Fruit fly (Drosophila melanogaster): ENCODE measurements around the gene PTPMT1.

Gene PTPMT1

DNA sequence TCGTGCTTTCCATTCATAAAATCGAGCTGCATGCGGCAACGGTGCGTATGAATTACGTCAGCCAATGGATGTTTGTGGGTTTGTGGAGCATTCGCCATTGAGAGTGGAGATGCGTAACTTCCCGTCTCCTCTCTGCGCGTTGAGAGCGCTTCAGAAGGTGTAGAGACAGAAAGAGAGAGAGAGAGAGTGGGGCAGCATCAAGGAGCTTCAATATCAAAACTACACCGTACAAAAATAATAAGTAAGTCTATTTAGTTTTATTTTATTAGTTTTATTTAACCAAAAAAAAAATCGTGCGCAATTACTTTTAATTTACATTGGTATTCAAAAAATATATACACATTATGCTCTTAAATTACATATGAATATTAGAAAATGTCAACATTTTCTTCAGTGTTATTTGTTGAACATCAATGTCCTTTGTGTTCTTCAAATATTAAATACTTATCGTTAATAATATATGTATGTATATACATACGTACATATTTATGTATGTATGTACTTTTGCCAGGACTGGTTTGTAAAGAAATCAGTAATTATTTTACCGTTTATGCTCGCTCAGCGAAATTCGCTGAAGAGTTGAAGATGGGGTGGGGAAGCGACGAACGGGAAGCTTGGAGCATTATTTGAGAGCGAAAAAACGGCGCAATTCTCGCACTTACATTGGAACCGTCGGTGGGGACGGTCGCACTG, 35.3 kb upstream of the PTPMT1 start, which contains the start of gene CG10365 (continued):
- TF ChIP-seq Vsx1 (GFP tag; optimal IDR thresholded peaks at IDR 0.05) (peak; percentile 43), rib (GFP tag; IDR thresholded peaks at IDR 0.05) (peak; percentile 12; the same call in 1 of the 2 replicates), Hey (tag; optimal IDR thresholded peaks at IDR 0.05) (no peak), CG16779 (GFP tag; IDR thresholded peaks at IDR 0.05) (no peak), caup (GFP tag; optimal IDR thresholded peaks at IDR 0.05; ENCODE audit: severe bottlenecking) (peak; percentile 73), Fer1 (GFP tag; optimal IDR thresholded peaks at IDR 0.05) (peak; percentile 89), CG9609 (GFP tag; optimal IDR thresholded peaks at IDR 0.05) (no peak), ham (GFP tag; IDR thresholded peaks at IDR 0.05) (no peak), CHES-1-like (GFP tag; optimal IDR thresholded peaks at IDR 0.05) (no peak), B-H1 (GFP tag; IDR thresholded peaks at IDR 0.05) (peak; percentile 77), Oaz (GFP tag; IDR thresholded peaks at IDR 0.05) (peak; percentile 67), CG42726 (GFP tag; IDR thresholded peaks at IDR 0.05; ENCODE audit: partially characterized antibody) (no peak), Dip2 (GFP tag; IDR thresholded peaks at IDR 0.05) (no peak), CG11085 (GFP tag; IDR thresholded peaks at IDR 0.05) (peak; percentile 76), CG12299 (tag; optimal IDR thresholded peaks at IDR 0.05) (peak; percentile 77), CG1602 (GFP tag; optimal IDR thresholded peaks at IDR 0.05) (peak; percentile 75), aop (GFP tag; IDR thresholded peaks at IDR 0.05) (no peak), CG6791 (GFP tag; IDR thresholded peaks at IDR 0.05; ENCODE audit: partially characterized antibody) (no peak), CG2199 (GFP tag; IDR thresholded peaks at IDR 0.05) (no peak), CG12659 (GFP tag; optimal IDR thresholded peaks at IDR 0.05) (peak; percentile 93), fd96Cb (tag; optimal IDR thresholded peaks at IDR 0.05) (peak; percentile 86), usp (GFP tag; optimal IDR thresholded peaks at IDR 0.05) (no peak), CG13123 (GFP tag; optimal IDR thresholded peaks at IDR 0.05) (peak; percentile 78), CG9437 (GFP tag; optimal IDR thresholded peaks at IDR 0.05) (peak; percentile 87), ranshi (GFP tag; IDR thresholded peaks at IDR 0.05) (peak; percentile 88), CG17361 (GFP tag; IDR thresholded peaks at IDR 0.05) (peak; percentile 92), Ets65A (GFP tag) (no peak), CG7987 (GFP tag; optimal IDR thresholded peaks at IDR 0.05) (no peak), gt (GFP tag; IDR thresholded peaks at IDR 0.05) (no peak), en (GFP tag; optimal IDR thresholded peaks at IDR 0.05) (no peak), HHEX (GFP tag; optimal IDR thresholded peaks at IDR 0.05) (peak; percentile 87), CG4730 (GFP tag; IDR thresholded peaks at IDR 0.05) (peak; percentile 68), GATAe (GFP tag; conservative IDR thresholded peaks at IDR 0.05) (peak; percentile 30; the same call in 1 of the 2 replicates), kah (GFP tag; optimal IDR thresholded peaks at IDR 0.05) (peak; percentile 67), CG6813 (GFP tag; optimal IDR thresholded peaks at IDR 0.05) (peak; percentile 82), knrl (GFP tag; IDR thresholded peaks at IDR 0.05; ENCODE audit: partially characterized antibody) (no peak), CG6175 (GFP tag; IDR thresholded peaks at IDR 0.05) (0 out of 3 replicates have a peak, but pooled peaks have one; percentile 46), CG7839 (tag; optimal IDR thresholded peaks at IDR 0.05) (peak; percentile 96), Ssrp (tag; optimal IDR thresholded peaks at IDR 0.05) (peak; percentile 81), CG1792 (GFP tag; optimal IDR thresholded peaks at IDR 0.05) (no peak), CG15514 (GFP tag; optimal IDR thresholded peaks at IDR 0.05) (peak; percentile 21), CG9727 (GFP tag; optimal IDR thresholded peaks at IDR 0.05) (peak; percentile 92), CG11695 (GFP tag; IDR thresholded peaks at IDR 0.05) (peak; percentile 90), gsb-n (tag; optimal IDR thresholded peaks at IDR 0.05) (peak; percentile 79), Dll (GFP tag; IDR thresholded peaks at IDR 0.05; ENCODE audit: partially characterized antibody) (no peak), HLH54F (GFP tag; optimal IDR thresholded peaks at IDR 0.05) (no peak), CG8290 (GFP tag; optimal IDR thresholded peaks at IDR 0.05) (peak; percentile 26), CG8290 (tag; optimal IDR thresholded peaks at IDR 0.05) (no peak), Nf-YB (GFP tag; optimal IDR thresholded peaks at IDR 0.05) (peak; percentile 77), CG14014 (GFP tag; IDR thresholded peaks at IDR 0.05) (peak; percentile 92)
